Worm (Caenorhabditis elegans) whole organism, young adult: ENCODE data around the gene cest-9.2.

Experiments used
- chd-7 ChIP-seq: sonication (generic microtip); optimal IDR thresholded peaks from 2 replicates; lab custom pipeline; 2016; ENCODE audit warnings: mild to moderate bottlenecking, missing genetic modification characterization, moderate library complexity, missing compliant biosample characterization
- nfya-1 ChIP-seq: sonication (generic microtip); optimal IDR thresholded peaks from 2 replicates; lab custom pipeline; 2017; ENCODE audit warnings: antibody characterized with exemption, missing compliant biosample characterization, missing genetic modification characterization, borderline replicate concordance; ENCODE audit not compliant: insufficient read depth

cest-9.2 gene

DNA sequence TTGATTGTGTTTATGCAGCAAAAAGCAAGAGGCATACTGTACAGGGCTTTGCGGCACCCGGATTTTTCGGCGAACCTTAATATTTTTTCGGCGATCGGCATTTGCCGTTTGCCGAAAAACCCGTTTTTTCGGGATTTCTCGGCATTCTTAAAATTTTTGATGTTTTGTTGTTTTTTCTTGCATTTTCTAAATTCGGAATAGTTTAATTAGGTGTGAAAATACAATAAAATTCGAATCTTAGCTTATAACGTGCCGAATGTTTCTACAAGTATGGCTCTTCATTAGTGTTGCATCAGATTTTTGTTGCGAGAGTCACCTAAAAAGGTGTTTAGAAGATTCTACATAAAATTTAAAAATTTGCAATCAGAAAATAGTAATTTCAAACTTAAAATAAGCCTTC is 53.7 kb downstream of the cest-9.2 start, which contains the start of gene C04B4.6:
TSS of gene C04B4.6 (minus strand) at position 101 of the 400 bp plus-strand sequence.
- TF ChIP-seq chd-7 (tag; lab: Kevin White, UChicago) (no peak), nfya-1 (tag; lab: Kevin White, UChicago) (no peak)
